Worm (Caenorhabditis elegans): ENCODE results near the gene K01A6.8.

Gene K01A6.8

DNA sequence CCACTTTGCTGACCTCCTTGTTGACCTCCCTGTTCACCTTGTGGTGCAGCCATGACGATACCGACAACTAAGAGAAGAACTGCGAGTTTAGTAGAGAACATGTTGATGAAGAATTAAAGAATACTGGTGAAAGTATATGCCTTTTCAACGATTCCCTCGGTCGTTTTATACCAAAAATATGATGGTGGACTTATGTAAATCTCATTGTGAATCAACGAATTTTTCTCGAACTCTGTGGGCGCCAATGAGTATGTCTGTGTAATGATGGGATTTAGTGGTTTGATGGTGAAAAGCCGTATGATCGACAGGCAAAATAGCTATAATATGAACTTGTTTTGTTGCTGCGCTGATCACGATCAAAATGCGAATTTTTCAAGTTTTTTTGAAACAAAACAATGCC lies at the start of gene K01A6.8:
Gene K01A6.8 (minus strand): TSS at position 101 of the 400 bp plus-strand sequence.
- no peak for TF ChIP-seq sea-1 (GFP tag; conservative IDR thresholded peaks at IDR 0.05)
- TF ChIP-seq B0310.2 (tag; optimal IDR thresholded peaks at IDR 0.05) = no peak
- no peak for TF ChIP-seq ceh-13 (GFP tag; optimal IDR thresholded peaks at IDR 0.05)
- no peak for TF ChIP-seq scrt-1 (GFP tag; IDR thresholded peaks at IDR 0.05)
- TF ChIP-seq hnd-1 (tag; optimal IDR thresholded peaks at IDR 0.05) = no peak

DNA sequence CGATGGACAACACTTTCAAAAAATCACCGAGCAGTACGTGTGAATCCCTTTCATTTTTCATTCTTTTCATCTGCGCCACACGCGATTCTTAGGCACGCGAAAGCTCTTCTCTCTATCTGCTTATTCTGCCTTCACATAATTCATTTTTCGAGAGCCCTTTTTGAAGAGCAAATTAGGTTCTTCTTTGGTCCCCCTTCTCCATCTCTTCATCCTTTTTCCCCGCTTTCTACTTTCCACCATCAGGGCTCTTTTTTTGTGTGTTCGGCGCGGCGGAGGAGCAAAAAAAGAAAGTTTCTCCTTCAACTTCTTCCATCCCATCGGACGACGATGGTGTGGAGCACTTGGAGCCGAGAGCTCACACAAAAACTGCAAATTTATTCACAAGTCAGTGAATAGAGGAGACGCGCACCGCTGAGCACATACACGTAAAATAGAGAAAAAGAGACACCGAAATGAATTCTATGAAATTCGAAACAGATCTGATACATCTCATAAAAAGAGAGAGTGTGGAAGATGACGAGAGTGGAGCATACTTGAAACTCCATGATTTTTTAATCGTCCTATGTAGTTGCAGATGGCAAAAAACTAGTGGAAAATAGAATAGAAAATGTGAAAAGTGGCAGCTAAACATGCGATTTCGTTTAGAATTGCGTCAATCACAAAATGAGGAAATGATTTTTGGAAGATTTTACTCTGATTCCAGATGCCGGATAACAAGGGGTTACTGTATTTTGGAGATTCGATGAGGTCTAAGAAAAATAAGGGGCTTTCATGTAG lies 48.1 kb upstream of the K01A6.8 start:
- TF ChIP-seq hmbx-1 (tag; optimal IDR thresholded peaks at IDR 0.05) (no peak), ets-7 (tag; optimal IDR thresholded peaks at IDR 0.05) (no peak), ceh-36 (tag; optimal IDR thresholded peaks at IDR 0.05) (no peak), tbx-11 (GFP tag; IDR thresholded peaks at IDR 0.05) (no peak), aly-1 (tag; optimal IDR thresholded peaks at IDR 0.05) (no peak)

DNA sequence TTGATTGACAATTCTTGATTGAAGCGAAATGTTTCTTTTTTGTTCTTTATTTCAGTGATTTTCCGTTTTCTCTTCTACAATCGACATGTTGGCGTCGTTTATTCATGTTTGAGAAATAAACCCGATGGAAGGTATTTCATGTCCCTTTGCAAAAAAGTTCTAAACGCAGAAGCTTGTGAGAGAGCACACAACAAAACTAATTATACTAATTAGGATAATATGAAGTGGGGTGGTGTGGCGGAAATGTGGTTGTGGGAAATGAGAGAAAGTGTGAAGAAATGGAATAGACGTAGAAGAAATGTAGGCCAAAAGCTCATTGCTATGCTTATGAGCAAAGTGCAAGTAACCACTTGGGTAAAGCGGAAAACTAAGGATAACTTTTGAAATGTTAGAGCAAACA lies 45.7 kb upstream of the K01A6.8 start:
- TF ChIP-seq pes-1 (GFP tag; IDR thresholded peaks at IDR 0.05) (no peak), ceh-13 (GFP tag; optimal IDR thresholded peaks at IDR 0.05) (no peak)

DNA sequence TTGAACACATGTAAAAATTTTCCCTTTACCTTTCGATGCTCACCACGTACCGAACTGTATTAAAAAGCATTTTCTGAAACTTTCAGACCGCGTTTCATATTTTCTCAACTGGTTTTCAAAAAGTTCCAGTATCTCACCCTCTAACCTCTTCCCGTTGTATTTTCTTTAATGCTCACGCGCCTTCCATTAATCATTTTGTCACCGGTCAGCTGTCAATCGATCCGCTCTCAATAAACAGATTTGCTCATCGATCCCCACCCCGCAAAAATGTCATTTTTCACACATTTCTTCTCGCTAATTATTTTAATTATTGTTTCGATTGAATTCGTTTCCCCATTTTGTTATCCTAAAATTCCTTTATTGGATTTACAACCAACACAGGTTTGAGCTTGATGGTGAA lies 41.9 kb upstream of the K01A6.8 start, which contains the start of gene lpr-2:
Gene lpr-2 (plus strand): TSS at position 189 of the 400 bp plus-strand sequence.
- no peak for TF ChIP-seq pes-1 (GFP tag; IDR thresholded peaks at IDR 0.05)
- TF ChIP-seq hnd-1 (tag; optimal IDR thresholded peaks at IDR 0.05) = no peak
- no peak for TF ChIP-seq ceh-13 (GFP tag; optimal IDR thresholded peaks at IDR 0.05)
- TF ChIP-seq hmbx-1 (tag; optimal IDR thresholded peaks at IDR 0.05) = no peak
- no peak for TF ChIP-seq tbx-11 (GFP tag; IDR thresholded peaks at IDR 0.05)
- no peak for TF ChIP-seq ets-7 (tag; optimal IDR thresholded peaks at IDR 0.05)
- TF ChIP-seq ama-1 (optimal IDR thresholded peaks at IDR 0.05) = no peak
- no peak for TF ChIP-seq F13C5.2 (tag; optimal IDR thresholded peaks at IDR 0.05)
- TF ChIP-seq tra-4 (tag; optimal IDR thresholded peaks at IDR 0.05) = no peak
- no peak for TF ChIP-seq tbx-37 (GFP tag; conservative IDR thresholded peaks at IDR 0.05)
- TF ChIP-seq sea-1 (GFP tag; conservative IDR thresholded peaks at IDR 0.05) = no peak
- TF ChIP-seq flt-1 (GFP tag; IDR thresholded peaks at IDR 0.05) = no peak
- no peak for TF ChIP-seq ceh-36 (tag; optimal IDR thresholded peaks at IDR 0.05)
- no peak for TF ChIP-seq B0310.2 (tag; optimal IDR thresholded peaks at IDR 0.05)
- no peak for TF ChIP-seq hmg-4 (GFP tag; optimal IDR thresholded peaks at IDR 0.05)
- TF ChIP-seq aly-1 (tag; optimal IDR thresholded peaks at IDR 0.05) = no peak

DNA sequence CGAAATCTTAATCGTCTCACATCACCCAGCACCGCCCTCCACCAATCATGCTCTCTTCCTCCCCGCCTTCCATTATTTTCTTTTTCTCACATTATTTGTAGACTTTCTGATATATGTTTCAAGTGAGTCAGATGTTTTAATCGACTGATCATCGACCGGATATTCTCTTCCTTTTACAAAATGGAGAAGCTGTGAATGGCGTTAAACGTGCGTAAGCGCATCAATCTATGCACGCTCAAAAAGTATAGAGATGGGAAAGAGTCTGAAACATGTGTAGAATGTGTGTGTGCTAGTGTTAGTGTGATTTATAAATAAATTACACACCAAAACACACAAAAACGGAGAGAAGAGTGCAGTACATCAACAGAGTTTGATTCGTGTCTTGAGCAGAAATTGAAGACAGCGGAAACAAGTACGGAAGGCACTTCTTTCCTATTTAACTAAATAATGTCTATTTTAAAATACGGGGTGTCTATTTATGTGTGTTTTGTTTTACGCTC lies 39.8 kb upstream of the K01A6.8 start:
- TF ChIP-seq tbx-11 (GFP tag; IDR thresholded peaks at IDR 0.05) (no peak), ets-7 (tag; optimal IDR thresholded peaks at IDR 0.05) (no peak), flt-1 (GFP tag; IDR thresholded peaks at IDR 0.05) (no peak), tbx-37 (GFP tag; conservative IDR thresholded peaks at IDR 0.05) (no peak), hmbx-1 (tag; optimal IDR thresholded peaks at IDR 0.05) (no peak), tra-4 (tag; optimal IDR thresholded peaks at IDR 0.05) (no peak), B0310.2 (tag; optimal IDR thresholded peaks at IDR 0.05) (no peak), pes-1 (GFP tag; IDR thresholded peaks at IDR 0.05) (no peak), hnd-1 (tag; optimal IDR thresholded peaks at IDR 0.05) (no peak), scrt-1 (GFP tag; IDR thresholded peaks at IDR 0.05) (no peak), aly-1 (tag; optimal IDR thresholded peaks at IDR 0.05) (no peak), F13C5.2 (tag; optimal IDR thresholded peaks at IDR 0.05) (no peak), ceh-13 (GFP tag; optimal IDR thresholded peaks at IDR 0.05) (no peak), ama-1 (optimal IDR thresholded peaks at IDR 0.05) (no peak), ceh-36 (tag; optimal IDR thresholded peaks at IDR 0.05) (no peak), sea-1 (GFP tag; conservative IDR thresholded peaks at IDR 0.05) (no peak), hmg-4 (GFP tag; optimal IDR thresholded peaks at IDR 0.05) (no peak)

DNA sequence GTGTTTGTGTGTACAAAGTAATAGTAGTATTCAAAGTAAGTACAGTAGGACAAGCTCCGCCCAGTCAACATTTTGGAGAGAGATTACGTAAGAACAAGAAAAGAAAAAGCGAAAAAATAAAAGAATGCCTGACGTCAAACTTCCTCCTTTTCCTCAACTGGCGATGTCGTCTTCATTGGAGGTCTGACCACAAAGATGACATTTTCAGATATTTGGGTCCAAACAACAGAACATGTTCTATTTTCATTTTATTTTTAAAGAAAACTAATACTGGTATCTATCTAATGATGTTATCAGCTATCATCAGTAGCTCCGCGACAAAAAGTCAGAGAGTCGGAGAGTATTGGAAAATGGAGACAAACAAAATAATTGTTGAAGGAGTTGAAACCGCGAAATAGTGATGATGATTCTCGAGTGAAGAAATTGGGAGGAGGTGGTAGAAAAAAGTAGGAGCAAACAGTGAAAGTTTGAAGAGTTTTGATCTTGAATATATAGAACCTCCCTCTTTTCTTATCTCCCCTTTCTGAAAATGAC lies 36.6 kb upstream of the K01A6.8 start, which contains the start of gene lips-5:
Gene lips-5 (minus strand): TSS at position 51 of the 534 bp plus-strand sequence.
- TF ChIP-seq ama-1 (optimal IDR thresholded peaks at IDR 0.05) = no peak
- TF ChIP-seq hnd-1 (tag; optimal IDR thresholded peaks at IDR 0.05) = no peak
- no peak for TF ChIP-seq B0310.2 (tag; optimal IDR thresholded peaks at IDR 0.05)

DNA sequence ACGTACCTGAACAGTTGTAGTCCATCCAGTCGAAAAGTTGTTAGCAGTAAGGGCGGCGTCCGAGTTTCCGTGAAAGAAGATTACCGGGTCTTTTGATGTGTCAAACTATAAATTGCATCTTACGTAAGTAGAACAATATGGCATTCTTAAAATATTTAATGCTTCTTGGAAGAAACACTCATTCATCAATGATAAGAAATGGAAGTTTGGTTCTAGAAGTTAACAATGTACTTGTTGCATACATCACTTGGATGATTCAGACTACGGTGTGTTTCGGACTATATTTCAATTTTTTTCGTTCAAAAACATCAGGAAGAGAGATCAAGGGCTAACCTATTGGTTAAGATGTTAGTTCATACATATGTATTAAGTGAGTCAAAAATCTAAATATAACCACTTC lies 35.0 kb upstream of the K01A6.8 start:
- TF ChIP-seq scrt-1 (GFP tag; IDR thresholded peaks at IDR 0.05) (no peak), ama-1 (optimal IDR thresholded peaks at IDR 0.05) (no peak), ceh-13 (GFP tag; optimal IDR thresholded peaks at IDR 0.05) (no peak), ets-7 (tag; optimal IDR thresholded peaks at IDR 0.05) (no peak), hmg-4 (GFP tag; optimal IDR thresholded peaks at IDR 0.05) (no peak), F13C5.2 (tag; optimal IDR thresholded peaks at IDR 0.05) (no peak), pes-1 (GFP tag; IDR thresholded peaks at IDR 0.05) (no peak), ceh-36 (tag; optimal IDR thresholded peaks at IDR 0.05) (no peak), sea-1 (GFP tag; conservative IDR thresholded peaks at IDR 0.05) (no peak), tbx-11 (GFP tag; IDR thresholded peaks at IDR 0.05) (no peak), tbx-37 (GFP tag; conservative IDR thresholded peaks at IDR 0.05) (no peak), aly-1 (tag; optimal IDR thresholded peaks at IDR 0.05) (no peak), B0310.2 (tag; optimal IDR thresholded peaks at IDR 0.05) (no peak), tra-4 (tag; optimal IDR thresholded peaks at IDR 0.05) (no peak)

DNA sequence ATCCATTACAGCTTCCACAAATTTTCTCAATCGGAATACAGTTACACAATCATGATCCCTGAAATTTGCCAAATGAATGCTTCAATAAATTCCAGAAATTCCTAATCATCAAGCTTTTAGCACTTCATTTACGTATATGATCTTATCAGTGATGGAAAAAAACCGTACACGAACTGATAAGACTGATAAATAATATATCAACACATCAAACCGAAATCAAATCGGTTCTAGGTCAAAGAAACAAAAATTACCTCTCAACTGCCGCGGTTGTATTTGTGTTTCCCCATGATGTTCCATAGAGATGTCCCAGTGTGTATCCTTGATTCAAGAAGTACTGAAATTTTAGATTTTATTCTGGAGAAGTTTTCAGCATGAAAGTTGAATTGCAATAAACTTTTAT lies 33.9 kb upstream of the K01A6.8 start:
- TF ChIP-seq B0310.2 (tag; optimal IDR thresholded peaks at IDR 0.05) (no peak), tbx-37 (GFP tag; conservative IDR thresholded peaks at IDR 0.05) (no peak), ceh-13 (GFP tag; optimal IDR thresholded peaks at IDR 0.05) (no peak), sea-1 (GFP tag; conservative IDR thresholded peaks at IDR 0.05) (no peak), ets-7 (tag; optimal IDR thresholded peaks at IDR 0.05) (no peak), ceh-36 (tag; optimal IDR thresholded peaks at IDR 0.05) (no peak), hmg-4 (GFP tag; optimal IDR thresholded peaks at IDR 0.05) (no peak), hnd-1 (tag; optimal IDR thresholded peaks at IDR 0.05) (no peak), tbx-11 (GFP tag; IDR thresholded peaks at IDR 0.05) (no peak), F13C5.2 (tag; optimal IDR thresholded peaks at IDR 0.05) (no peak), ama-1 (optimal IDR thresholded peaks at IDR 0.05) (no peak), flt-1 (GFP tag; IDR thresholded peaks at IDR 0.05) (no peak), tra-4 (tag; optimal IDR thresholded peaks at IDR 0.05) (no peak)
